Fruit fly (Drosophila melanogaster) whole organism, adult: ENCODE results near the gene mesh.

ENCODE experiments used
- CG11617 ChIP-seq: fragments of 200-800 bp; sonication (Bioruptor generic); optimal IDR thresholded peaks from 2 replicates; lab custom pipeline; 2017; ENCODE audit warnings: mild to moderate bottlenecking, missing biosample characterization, missing genetic modification reagents, missing genetic modification characterization
- CG12768 ChIP-seq: fragments of 200-800 bp; sonication (Bioruptor generic); optimal IDR thresholded peaks from 2 replicates; lab custom pipeline; 2017; ENCODE audit warnings: missing biosample characterization, missing genetic modification characterization, mild to moderate bottlenecking, moderate library complexity, missing genetic modification reagents
- CG14711 ChIP-seq: fragments of 200-800 bp; sonication (Bioruptor generic); optimal IDR thresholded peaks from 2 replicates; lab custom pipeline; 2018; ENCODE audit warnings: missing biosample characterization, mild to moderate bottlenecking, missing genetic modification characterization, moderate library complexity
- CG1620 ChIP-seq: fragments of 200-800 bp; sonication (Bioruptor generic); optimal IDR thresholded peaks from 2 replicates; lab custom pipeline; 2016; ENCODE audit warnings: missing biosample characterization, missing genetic modification characterization
- CG7101 ChIP-seq: fragments of 200-800 bp; sonication (Bioruptor generic); optimal IDR thresholded peaks from 2 replicates; lab custom pipeline; 2018; ENCODE audit warnings: missing biosample characterization, mild to moderate bottlenecking, missing genetic modification characterization, moderate library complexity
- Clk ChIP-seq: fragments of 200-800 bp; sonication (Bioruptor generic); optimal IDR thresholded peaks from 2 replicates; lab custom pipeline; 2017; ENCODE audit warnings: missing biosample characterization, missing genetic modification characterization
- Crg-1 ChIP-seq: fragments of 200-800 bp; sonication (Bioruptor generic); optimal IDR thresholded peaks from 2 replicates; lab custom pipeline; 2016; ENCODE audit warnings: missing biosample characterization, missing genetic modification characterization
- Mnt ChIP-seq: fragments of 200-800 bp; sonication (Bioruptor generic); optimal IDR thresholded peaks from 2 replicates; lab custom pipeline; 2016; ENCODE audit warnings: missing biosample characterization, mild to moderate bottlenecking, missing genetic modification characterization
- bab1 ChIP-seq: fragments of 200-800 bp; sonication (Bioruptor generic); optimal IDR thresholded peaks from 3 replicates; lab custom pipeline; 2019; ENCODE audit warnings: missing biosample characterization, mild to moderate bottlenecking, missing genetic modification characterization, moderate library complexity
- cic ChIP-seq: fragments of 200-800 bp; sonication (Bioruptor generic); optimal IDR thresholded peaks from 2 replicates; lab custom pipeline; 2017; ENCODE audit warnings: missing biosample characterization, mild to moderate bottlenecking, missing genetic modification characterization, moderate library complexity
- ovo ChIP-seq: fragments of 200-800 bp; sonication (Bioruptor generic); optimal IDR thresholded peaks from 2 replicates; lab custom pipeline; 2016; ENCODE audit warnings: missing biosample characterization, missing genetic modification characterization
- pad ChIP-seq: fragments of 200-800 bp; sonication (Bioruptor generic); optimal IDR thresholded peaks from 3 replicates; lab custom pipeline; 2017; ENCODE audit warnings: missing biosample characterization, missing genetic modification characterization, mild to moderate bottlenecking, moderate library complexity, missing genetic modification reagents
- tj ChIP-seq: fragments of 200-800 bp; sonication (Bioruptor generic); optimal IDR thresholded peaks from 3 replicates; lab custom pipeline; 2017; ENCODE audit warnings: missing biosample characterization, mild to moderate bottlenecking, missing genetic modification characterization, moderate library complexity

DNA sequence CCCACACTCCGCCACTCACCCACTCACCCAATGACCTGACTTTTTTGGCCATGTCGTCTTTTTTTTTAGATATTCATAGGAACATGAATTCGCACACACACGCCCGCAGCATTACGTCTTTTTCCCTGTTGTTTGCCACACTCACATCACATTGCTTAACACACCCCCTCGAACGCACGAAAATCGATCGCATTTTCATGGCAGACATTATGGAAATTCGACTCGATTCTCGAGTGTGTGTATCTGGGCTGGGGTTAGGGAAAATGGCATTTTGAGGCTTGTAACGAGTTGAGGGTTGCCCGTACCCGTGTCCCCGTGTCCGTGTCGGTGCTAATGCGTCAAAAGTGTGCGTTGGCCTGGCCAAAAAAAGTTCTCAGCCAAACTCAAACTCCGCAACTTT, 53.9 kb downstream of the mesh start:
- no peak for TF ChIP-seq Mnt
- TF ChIP-seq CG1620: no peak
- no peak for TF ChIP-seq tj (GFP tag; lab: Kevin White, UChicago)
- TF ChIP-seq cic (GFP tag; lab: Kevin White, UChicago): no peak
- TF ChIP-seq Crg-1 (GFP tag; lab: Kevin White, UChicago): no peak
- no peak for TF ChIP-seq CG7101
- no peak for TF ChIP-seq bab1 (GFP tag; lab: Kevin White, UChicago)
- TF ChIP-seq CG14711 (tag; lab: Kevin White, UChicago): no peak
- no peak for TF ChIP-seq Clk (GFP tag; lab: Kevin White, UChicago)
- no peak for TF ChIP-seq CG11617 (GFP tag; lab: Kevin White, UChicago)
- no peak for TF ChIP-seq CG12768 (GFP tag; lab: Kevin White, UChicago)
- TF ChIP-seq ovo (GFP tag; lab: Kevin White, UChicago): no peak
- TF ChIP-seq pad (GFP tag; lab: Kevin White, UChicago): no peak
